Worm (Caenorhabditis elegans): ENCODE results near the gene nhr-173.

DNA sequence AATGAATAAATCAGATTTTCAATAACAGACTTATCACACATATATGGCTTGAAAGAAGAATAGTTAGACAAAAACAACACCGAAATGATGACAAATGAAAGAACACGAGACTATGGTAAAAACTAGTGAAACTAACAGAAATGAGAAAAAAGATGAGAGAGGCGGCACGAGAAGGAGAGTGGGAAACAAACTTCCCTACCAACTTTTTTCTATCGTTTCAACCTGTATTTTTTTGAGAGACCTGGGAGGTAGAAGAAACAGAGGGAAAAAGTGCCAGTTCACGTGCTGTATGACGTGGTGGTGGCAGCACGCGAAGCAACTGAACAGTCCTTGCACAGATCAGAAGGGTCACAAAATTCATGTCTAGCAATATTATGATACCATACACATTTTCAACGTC, 12.5 kb upstream of the nhr-173 start:
- TF ChIP-seq fos-1 (tag; optimal IDR thresholded peaks at IDR 0.05) (peak; percentile 30), ztf-11 (tag; optimal IDR thresholded peaks at IDR 0.05) (no peak)
